Fruit fly (Drosophila melanogaster): Measurements from ENCODE around the gene msl-1.
A peak's percentile ranks its signal among the peaks of the same experiment; 100 is the strongest.

msl-1 gene

dm6 chr2L:18694724-18695105 lies 6.1 kb upstream of the msl-1 start (continued):
- TF ChIP-seq CG12104 (GFP tag; optimal IDR thresholded peaks at IDR 0.05), result no peak
- TF ChIP-seq wdn (GFP tag; IDR thresholded peaks at IDR 0.05), result no peak
- TF ChIP-seq CG7372 (GFP tag; IDR thresholded peaks at IDR 0.05), result peak; percentile 57; the same call in 1 of the 2 replicates
- no peak for TF ChIP-seq CG30431 (GFP tag; optimal IDR thresholded peaks at IDR 0.05)
- TF ChIP-seq sens-2 (GFP tag; IDR thresholded peaks at IDR 0.05), result peak; percentile 20; the same call in 1 of the 2 replicates
- peak; percentile 24 for TF ChIP-seq NC2β (GFP tag; optimal IDR thresholded peaks at IDR 0.05)
- TF ChIP-seq CG17385 (GFP tag; optimal IDR thresholded peaks at IDR 0.05), result peak; percentile 18
- no peak for TF ChIP-seq CG9797 (GFP tag; optimal IDR thresholded peaks at IDR 0.05)
- TF ChIP-seq Hr51 (GFP tag; optimal IDR thresholded peaks at IDR 0.05), result peak in 1 of 2 experiments; percentile 50
- TF ChIP-seq CG16863 (GFP tag; optimal IDR thresholded peaks at IDR 0.05), result peak; percentile 38
- TF ChIP-seq Atf3 (GFP tag; optimal IDR thresholded peaks at IDR 0.05), result no peak
- no peak for TF ChIP-seq nerfin-2 (GFP tag; IDR thresholded peaks at IDR 0.05; ENCODE audit: partially characterized antibody)
- TF ChIP-seq CG12071 (GFP tag; optimal IDR thresholded peaks at IDR 0.05), result no peak
- no peak for TF ChIP-seq dan (GFP tag; IDR thresholded peaks at IDR 0.05)
- no peak for TF ChIP-seq Hmx (GFP tag; optimal IDR thresholded peaks at IDR 0.05)
- TF ChIP-seq lola (GFP tag; optimal IDR thresholded peaks at IDR 0.05), result no peak
- no peak for TF ChIP-seq CG10147 (GFP tag; optimal IDR thresholded peaks at IDR 0.05)
- TF ChIP-seq nau (GFP tag; optimal IDR thresholded peaks at IDR 0.05), result no peak
- TF ChIP-seq dmrt99B (tag; optimal IDR thresholded peaks at IDR 0.05), result peak; percentile 41
- no peak for TF ChIP-seq CG2875 (GFP tag; optimal IDR thresholded peaks at IDR 0.05)
- 0 out of 2 replicates have a peak, but pooled peaks have one; percentile 18 for TF ChIP-seq esg (GFP tag; conservative IDR thresholded peaks at IDR 0.05)
- TF ChIP-seq Rx (GFP tag; IDR thresholded peaks at IDR 0.05), result no peak
- no peak for TF ChIP-seq jing (GFP tag; optimal IDR thresholded peaks at IDR 0.05)
- peak; percentile 88 for TF ChIP-seq Ets65A (GFP tag)
- TF ChIP-seq gcm2 (GFP tag; optimal IDR thresholded peaks at IDR 0.05), result no peak
- TF ChIP-seq CG13296 (GFP tag; optimal IDR thresholded peaks at IDR 0.05), result no peak
- TF ChIP-seq CG16813 (GFP tag; IDR thresholded peaks at IDR 0.05; ENCODE audit: partially characterized antibody), result no peak
- no peak for TF ChIP-seq CG31388 (GFP tag; optimal IDR thresholded peaks at IDR 0.05)
- TF ChIP-seq tll (GFP tag; optimal IDR thresholded peaks at IDR 0.05), result no peak
- no peak for TF ChIP-seq gro (GFP tag; optimal IDR thresholded peaks at IDR 0.05)
- TF ChIP-seq sim (GFP tag; IDR thresholded peaks at IDR 0.05), result no peak
- TF ChIP-seq Hand (GFP tag; optimal IDR thresholded peaks at IDR 0.05), result no peak
- no peak for TF ChIP-seq Atf-2 (GFP tag; optimal IDR thresholded peaks at IDR 0.05)
- no peak for TF ChIP-seq CG6765 (GFP tag; optimal IDR thresholded peaks at IDR 0.05)
- TF ChIP-seq CG8089 (GFP tag; optimal IDR thresholded peaks at IDR 0.05), result no peak
- TF ChIP-seq CoRest (tag; optimal IDR thresholded peaks at IDR 0.05), result no peak
- TF ChIP-seq cad (GFP tag; optimal IDR thresholded peaks at IDR 0.05), result no peak
- no peak for TF ChIP-seq Bgb (GFP tag; IDR thresholded peaks at IDR 0.05; ENCODE audit: partially characterized antibody)
- TF ChIP-seq CG10543 (GFP tag; optimal IDR thresholded peaks at IDR 0.05), result no peak
- no peak for TF ChIP-seq CG1792 (GFP tag; optimal IDR thresholded peaks at IDR 0.05)
- 0 out of 2 replicates have a peak, but pooled peaks have one; percentile 26 for TF ChIP-seq al (GFP tag; IDR thresholded peaks at IDR 0.05)
- TF ChIP-seq CG11696 (GFP tag; IDR thresholded peaks at IDR 0.05), result peak; percentile 27; the same call in 1 of the 2 replicates
- 0 out of 2 replicates have a peak, but pooled peaks have one; percentile 22 for TF ChIP-seq Taf1 (GFP tag; IDR thresholded peaks at IDR 0.05)
- peak; percentile 14; the same call in 1 of the 2 replicates for TF ChIP-seq CG4730 (GFP tag; IDR thresholded peaks at IDR 0.05)
- peak; percentile 75 for TF ChIP-seq slbo (GFP tag; IDR thresholded peaks at IDR 0.05)
- peak; percentile 22 for TF ChIP-seq ind (GFP tag; optimal IDR thresholded peaks at IDR 0.05)
- peak; percentile 32 for TF ChIP-seq CG8388 (GFP tag; optimal IDR thresholded peaks at IDR 0.05)
- TF ChIP-seq pnt (GFP tag; optimal IDR thresholded peaks at IDR 0.05), result no peak
- no peak for TF ChIP-seq CG6683 (GFP tag; optimal IDR thresholded peaks at IDR 0.05)
- no peak for TF ChIP-seq CG4404 (GFP tag; IDR thresholded peaks at IDR 0.05)
- peak; percentile 16 for TF ChIP-seq Hmr (GFP tag; optimal IDR thresholded peaks at IDR 0.05)
